Worm (Caenorhabditis elegans): ENCODE measurements around the gene T10B10.4.

DNA sequence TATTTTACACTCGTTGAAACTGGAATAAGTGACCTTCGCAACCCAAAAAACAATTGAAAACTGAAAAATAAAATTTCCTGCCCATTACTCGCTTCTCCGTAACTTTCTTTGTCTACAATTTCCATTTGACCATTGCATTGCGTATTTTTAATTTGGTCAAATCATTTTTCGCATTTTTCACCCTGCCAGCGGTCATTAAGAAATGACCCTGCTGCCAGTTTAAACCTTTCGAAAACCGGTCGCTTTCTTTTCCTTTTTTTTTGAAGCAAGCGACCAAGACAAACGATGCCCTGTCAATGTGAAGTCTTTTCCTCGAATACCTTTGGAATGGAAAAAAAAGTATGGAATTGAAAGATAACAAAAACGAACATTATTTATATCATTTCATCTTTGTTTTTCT is 29.0 kb upstream of the T10B10.4 start:
- TF ChIP-seq xbp-1 (tag; optimal IDR thresholded peaks at IDR 0.05) = no peak
- TF ChIP-seq nhr-76 (tag; optimal IDR thresholded peaks at IDR 0.05) = no peak
- TF ChIP-seq nhr-11 (tag; optimal IDR thresholded peaks at IDR 0.05) = no peak
- TF ChIP-seq pag-3 (tag; optimal IDR thresholded peaks at IDR 0.05; ENCODE audit: borderline replicate concordance, insufficient read depth) = no peak
- TF ChIP-seq nhr-77 (tag; optimal IDR thresholded peaks at IDR 0.05) = no peak
- TF ChIP-seq fkh-4 (tag; optimal IDR thresholded peaks at IDR 0.05; ENCODE audit: borderline replicate concordance) = no peak
- no peak for TF ChIP-seq mep-1 (tag; optimal IDR thresholded peaks at IDR 0.05)
- no peak for TF ChIP-seq mab-9 (GFP tag; IDR thresholded peaks at IDR 0.05)
- no peak for TF ChIP-seq ama-1 (optimal IDR thresholded peaks at IDR 0.05)
- no peak for TF ChIP-seq swsn-7 (tag; optimal IDR thresholded peaks at IDR 0.05)
- no peak for TF ChIP-seq unc-62 (GFP tag; optimal IDR thresholded peaks at IDR 0.05)
- no peak for TF ChIP-seq C16A3.4 (tag; optimal IDR thresholded peaks at IDR 0.05)
- peak; percentile 68 for TF ChIP-seq blmp-1 (tag; optimal IDR thresholded peaks at IDR 0.05)
- TF ChIP-seq mdl-1 (tag; optimal IDR thresholded peaks at IDR 0.05) = no peak
